Worm (Caenorhabditis elegans) whole organism, mixed stage, embryonic: ENCODE measurements around the gene str-153.

Source experiments
- drap-1 ChIP-seq: fragments of 200-800 bp; sonication (Bioruptor generic); optimal IDR thresholded peaks from 3 replicates; lab custom pipeline; 2018; ENCODE audit warnings: mild to moderate bottlenecking, missing genetic modification characterization, missing compliant biosample characterization
- hlh-1 ChIP-seq: fragments of 150-350 bp; optimal IDR thresholded peaks from 2 replicates; lab custom pipeline; 2014; ENCODE audit warnings: missing biosample characterization, missing genetic modification reagents, missing genetic modification characterization
- lin-13 ChIP-seq: fragments of 150-350 bp; optimal IDR thresholded peaks from 2 replicates; lab custom pipeline; 2014; ENCODE audit warnings: missing biosample characterization, missing genetic modification characterization
- mls-2 ChIP-seq: sonication (generic microtip); optimal IDR thresholded peaks from 2 replicates; lab custom pipeline; 2016; ENCODE audit warnings: mild to moderate bottlenecking, missing genetic modification characterization, moderate library complexity, missing compliant biosample characterization
- nhr-28 ChIP-seq: fragments of 150-350 bp; optimal IDR thresholded peaks from 2 replicates; lab custom pipeline; 2014; ENCODE audit warnings: missing biosample characterization, missing genetic modification characterization
- snpc-4 ChIP-seq: fragments of 150-350 bp; optimal IDR thresholded peaks from 2 replicates; lab custom pipeline; 2014; ENCODE audit warnings: missing biosample characterization, missing genetic modification characterization
- unc-62 ChIP-seq: fragments of 150-350 bp; optimal IDR thresholded peaks from 2 replicates; lab custom pipeline; 2014; ENCODE audit warnings: missing biosample characterization, missing genetic modification reagents, missing genetic modification characterization

- TF ChIP-seq hlh-1 (tag; lab: Kevin White, UChicago) (no peak), drap-1 (GFP tag; lab: Kevin White, UChicago) (no peak), snpc-4 (no peak), mls-2 (tag; lab: Kevin White, UChicago) (no peak), lin-13 (no peak), unc-62 (no peak), nhr-28 (tag; lab: Kevin White, UChicago) (no peak)
Observed at ce11 chrIV:4889613-4890012, 44.6 kb upstream of the str-153 start, which contains the start of gene sgnh-1.
